Fruit fly (Drosophila melanogaster) whole organism, embryonic: Measurements from ENCODE around the gene CG13086.

Experiments
- Aef1 ChIP-seq: fragments of 200-800 bp; sonication (Bioruptor generic); IDR thresholded peaks from 3 replicates; pipeline ENCODE4 v1.3.6; 2022; ENCODE audit warnings: missing biosample characterization, missing genetic modification characterization
- Blimp-1 ChIP-seq: fragments of 200-800 bp; sonication (Bioruptor generic); optimal IDR thresholded peaks from 3 replicates; lab custom pipeline; 2018; ENCODE audit warnings: missing biosample characterization, missing genetic modification characterization, mild to moderate bottlenecking, moderate library complexity, missing genetic modification reagents
- CG10147 ChIP-seq: fragments of 200-800 bp; sonication (Bioruptor generic); optimal IDR thresholded peaks from 2 replicates; lab custom pipeline; 2019; ENCODE audit warnings: missing biosample characterization, mild to moderate bottlenecking, missing genetic modification characterization, moderate library complexity
- CG1024 ChIP-seq: fragments of 200-800 bp; sonication (Bioruptor generic); IDR thresholded peaks from 2 replicates; pipeline ENCODE4 v1.3.6; 2022; ENCODE audit warnings: missing biosample characterization, missing genetic modification characterization
- CG10274 ChIP-seq: fragments of 200-800 bp; sonication (Bioruptor generic); optimal IDR thresholded peaks from 3 replicates; lab custom pipeline; 2017; ENCODE audit warnings: missing biosample characterization, mild to moderate bottlenecking, missing genetic modification characterization
- CG10366 ChIP-seq: fragments of 200-800 bp; sonication (Bioruptor generic); IDR thresholded peaks from 2 replicates; pipeline ENCODE4 v1.3.6; 2022; ENCODE audit warnings: missing biosample characterization, missing genetic modification characterization
- CG10543 ChIP-seq: fragments of 200-800 bp; sonication (Bioruptor generic); optimal IDR thresholded peaks from 3 replicates; lab custom pipeline; 2017; ENCODE audit warnings: missing biosample characterization, mild to moderate bottlenecking, missing genetic modification characterization, moderate library complexity
- CG12942 ChIP-seq: fragments of 200-800 bp; sonication (Bioruptor generic); optimal IDR thresholded peaks from 3 replicates; lab custom pipeline; 2016; ENCODE audit warnings: missing biosample characterization, missing genetic modification characterization
- CG14441 ChIP-seq: fragments of 200-800 bp; sonication (Bioruptor generic); IDR thresholded peaks from 2 replicates; pipeline ENCODE4 v1.3.6; 2022; ENCODE audit warnings: missing biosample characterization, missing genetic modification characterization
- CG17186 ChIP-seq: fragments of 200-800 bp; sonication (Bioruptor generic); optimal IDR thresholded peaks from 3 replicates; lab custom pipeline; 2017; ENCODE audit warnings: missing biosample characterization, missing genetic modification reagents, missing genetic modification characterization
- CG17829 ChIP-seq: fragments of 200-800 bp; optimal IDR thresholded peaks from 2 replicates; lab custom pipeline; 2019; ENCODE audit warnings: missing biosample characterization, mild to moderate bottlenecking, missing genetic modification characterization, moderate library complexity
- CG18599 ChIP-seq: fragments of 200-800 bp; sonication (Bioruptor generic); optimal IDR thresholded peaks from 3 replicates; lab custom pipeline; 2017; ENCODE audit warnings: missing biosample characterization, missing genetic modification characterization, mild to moderate bottlenecking, moderate library complexity, missing genetic modification reagents
- CG30020 ChIP-seq: fragments of 200-800 bp; optimal IDR thresholded peaks from 2 replicates; lab custom pipeline; 2019; ENCODE audit warnings: missing biosample characterization, mild to moderate bottlenecking, missing genetic modification characterization, moderate library complexity
- CG31224 ChIP-seq: fragments of 200-800 bp; sonication (Bioruptor generic); IDR thresholded peaks from 2 replicates; pipeline ENCODE4 v1.3.6; 2022; ENCODE audit warnings: missing biosample characterization, missing genetic modification characterization
- CG31365 ChIP-seq: fragments of 200-800 bp; sonication (Bioruptor generic); optimal IDR thresholded peaks from 2 replicates; lab custom pipeline; 2018; ENCODE audit warnings: missing biosample characterization, mild to moderate bottlenecking, missing genetic modification characterization
- CG33557 ChIP-seq: fragments of 200-800 bp; sonication (Bioruptor generic); optimal IDR thresholded peaks from 2 replicates; lab custom pipeline; 2019; ENCODE audit warnings: missing biosample characterization, mild to moderate bottlenecking, missing genetic modification characterization, moderate library complexity
- CG34224 ChIP-seq: fragments of 200-800 bp; sonication (Bioruptor generic); IDR thresholded peaks from 3 replicates; pipeline ENCODE4 v1.3.6; 2022; ENCODE audit warnings: missing biosample characterization, missing genetic modification characterization; ENCODE audit not compliant: partially characterized antibody
- CG5953 ChIP-seq: fragments of 200-800 bp; sonication (Bioruptor generic); IDR thresholded peaks from 2 replicates; pipeline ENCODE4 v1.3.6; 2022; ENCODE audit warnings: missing biosample characterization, missing genetic modification characterization
- CG6689 ChIP-seq: fragments of 200-800 bp; sonication (Bioruptor generic); IDR thresholded peaks from 2 replicates; pipeline ENCODE4 v1.3.6; 2022; ENCODE audit warnings: missing biosample characterization, missing genetic modification characterization
- CG7372 ChIP-seq: fragments of 200-800 bp; sonication (Bioruptor generic); IDR thresholded peaks from 2 replicates; pipeline ENCODE4 v1.3.6; 2022; ENCODE audit warnings: missing biosample characterization, missing genetic modification characterization
- CG9727 ChIP-seq: fragments of 200-800 bp; sonication (Bioruptor generic); optimal IDR thresholded peaks from 3 replicates; lab custom pipeline; 2017; ENCODE audit warnings: missing biosample characterization, mild to moderate bottlenecking, missing genetic modification characterization
- Doc3 ChIP-seq: fragments of 200-800 bp; sonication (Bioruptor generic); IDR thresholded peaks from 3 replicates; pipeline ENCODE4 v1.3.6; 2022; ENCODE audit warnings: missing biosample characterization, missing genetic modification characterization; ENCODE audit not compliant: partially characterized antibody
- E2f2 ChIP-seq: fragments of 200-800 bp; sonication (Bioruptor generic); IDR thresholded peaks from 2 replicates; pipeline ENCODE4 v1.3.6; 2022; ENCODE audit warnings: missing biosample characterization, missing genetic modification characterization
- Elba2 ChIP-seq: fragments of 200-800 bp; sonication (Bioruptor generic); optimal IDR thresholded peaks from 3 replicates; lab custom pipeline; 2016; ENCODE audit warnings: missing biosample characterization, missing genetic modification characterization
- Fer2 ChIP-seq: fragments of 200-800 bp; sonication (Bioruptor generic); optimal IDR thresholded peaks from 2 replicates; lab custom pipeline; 2018; ENCODE audit warnings: missing biosample characterization, mild to moderate bottlenecking, missing genetic modification characterization, moderate library complexity
- Fer3 ChIP-seq: fragments of 200-800 bp; sonication (Bioruptor generic); optimal IDR thresholded peaks from 2 replicates; lab custom pipeline; 2018; ENCODE audit warnings: missing biosample characterization, mild to moderate bottlenecking, missing genetic modification characterization, moderate library complexity
- Hsf ChIP-seq: fragments of 200-800 bp; sonication (Bioruptor generic); optimal IDR thresholded peaks from 3 replicates; lab custom pipeline; 2016; ENCODE audit warnings: missing biosample characterization, missing genetic modification characterization
- Max ChIP-seq: fragments of 200-800 bp; sonication (Bioruptor generic); optimal IDR thresholded peaks from 2 replicates; lab custom pipeline; 2016; ENCODE audit warnings: missing biosample characterization, mild to moderate bottlenecking, missing genetic modification characterization
- Myb ChIP-seq: fragments of 200-800 bp; sonication (Bioruptor generic); optimal IDR thresholded peaks from 2 replicates; lab custom pipeline; 2016; ENCODE audit warnings: missing biosample characterization, missing genetic modification characterization
- NfI ChIP-seq: fragments of 200-800 bp; sonication (Bioruptor generic); optimal IDR thresholded peaks from 3 replicates; lab custom pipeline; 2018; ENCODE audit warnings: missing biosample characterization, mild to moderate bottlenecking, missing genetic modification characterization, moderate library complexity
- Oaz ChIP-seq: fragments of 200-800 bp; sonication (Bioruptor generic); IDR thresholded peaks from 2 replicates; pipeline ENCODE4 v1.3.6; 2022; ENCODE audit warnings: missing biosample characterization, missing genetic modification characterization
- Ravus ChIP-seq: fragments of 200-800 bp; sonication (Bioruptor generic); IDR thresholded peaks from 2 replicates; pipeline ENCODE4 v1.3.6; 2022; ENCODE audit warnings: missing biosample characterization, missing genetic modification characterization
- Side ChIP-seq: fragments of 200-800 bp; sonication (Bioruptor generic); optimal IDR thresholded peaks from 2 replicates; lab custom pipeline; 2016; ENCODE audit warnings: missing biosample characterization, missing genetic modification characterization
- Six4 ChIP-seq: fragments of 200-800 bp; sonication (Bioruptor generic); optimal IDR thresholded peaks from 2 replicates; lab custom pipeline; 2016; ENCODE audit warnings: missing biosample characterization, missing genetic modification characterization
- Sox100B ChIP-seq: fragments of 200-800 bp; sonication (Bioruptor generic); optimal IDR thresholded peaks from 3 replicates; lab custom pipeline; 2018; ENCODE audit warnings: missing biosample characterization, mild to moderate bottlenecking, missing genetic modification characterization
- Ssrp ChIP-seq: fragments of 200-800 bp; sonication (Bioruptor generic); optimal IDR thresholded peaks from 2 replicates; lab custom pipeline; 2018; ENCODE audit warnings: missing biosample characterization, mild to moderate bottlenecking, missing genetic modification characterization, moderate library complexity
- Vsx1 ChIP-seq: fragments of 200-800 bp; sonication (Bioruptor generic); optimal IDR thresholded peaks from 2 replicates; lab custom pipeline; 2017; ENCODE audit warnings: missing biosample characterization, mild to moderate bottlenecking, missing genetic modification characterization, missing genetic modification reagents
- bcd ChIP-seq: fragments of 200-800 bp; sonication (Bioruptor generic); optimal IDR thresholded peaks from 2 replicates; lab custom pipeline; 2017; ENCODE audit warnings: missing biosample characterization, mild to moderate bottlenecking, missing genetic modification characterization
- bsh ChIP-seq, 2 experiments: fragments of 200-800 bp; sonication (Bioruptor generic); optimal IDR thresholded peaks; 2 replicates each; lab custom pipeline; 2017 to 2018; ENCODE audit warnings: mild to moderate bottlenecking in 2 of 2, missing biosample characterization in 2 of 2, missing genetic modification characterization in 2 of 2, moderate library complexity in 1 of 2
- fd96Cb ChIP-seq: fragments of 200-800 bp; sonication (Bioruptor generic); optimal IDR thresholded peaks from 2 replicates; lab custom pipeline; 2018; ENCODE audit warnings: missing biosample characterization, mild to moderate bottlenecking, missing genetic modification characterization, moderate library complexity
- gce ChIP-seq: fragments of 200-800 bp; sonication (Bioruptor generic); IDR thresholded peaks from 3 replicates; pipeline ENCODE4 v1.3.6; 2022; ENCODE audit warnings: missing biosample characterization, missing genetic modification characterization
- grau ChIP-seq: fragments of 200-800 bp; optimal IDR thresholded peaks from 3 replicates; lab custom pipeline; 2019; ENCODE audit warnings: missing biosample characterization, mild to moderate bottlenecking, missing genetic modification characterization, moderate library complexity
- gt ChIP-seq: fragments of 200-800 bp; sonication (Bioruptor generic); IDR thresholded peaks from 2 replicates; pipeline ENCODE4 v1.3.6; 2022; ENCODE audit warnings: missing biosample characterization, missing genetic modification characterization
- lmd ChIP-seq: fragments of 200-800 bp; sonication (Bioruptor generic); IDR thresholded peaks from 2 replicates; pipeline ENCODE4 v1.3.6; 2022; ENCODE audit warnings: missing biosample characterization, missing genetic modification characterization
- luna ChIP-seq: fragments of 200-800 bp; sonication (Bioruptor generic); optimal IDR thresholded peaks from 2 replicates; lab custom pipeline; 2016; ENCODE audit warnings: missing biosample characterization, missing genetic modification characterization
- rib ChIP-seq: fragments of 200-800 bp; sonication (Bioruptor generic); IDR thresholded peaks from 2 replicates; pipeline ENCODE4 v1.3.6; 2022; ENCODE audit warnings: missing biosample characterization, missing genetic modification characterization
- salm ChIP-seq: fragments of 200-800 bp; sonication (Bioruptor generic); optimal IDR thresholded peaks from 2 replicates; lab custom pipeline; 2018; ENCODE audit warnings: missing biosample characterization, mild to moderate bottlenecking, missing genetic modification characterization
- sc ChIP-seq, 3 experiments: fragments of >200 bp in 2 of 3; fragments of 200-800 bp in 1 of 3; sonication (Bioruptor generic) in 1 of 3; optimal IDR thresholded peaks; 2 replicates in 2 of 3; 3 replicates in 1 of 3; lab custom pipeline; 2017; ENCODE audit warnings: mild to moderate bottlenecking in 1 of 3, missing biosample characterization in 1 of 3, missing genetic modification characterization in 1 of 3, missing genetic modification reagents in 1 of 3
- schlank ChIP-seq: fragments of 200-800 bp; sonication (Bioruptor generic); optimal IDR thresholded peaks from 2 replicates; lab custom pipeline; 2018; ENCODE audit warnings: missing biosample characterization, mild to moderate bottlenecking, missing genetic modification characterization
- wek ChIP-seq: fragments of 200-800 bp; sonication (Bioruptor generic); optimal IDR thresholded peaks from 3 replicates; lab custom pipeline; 2018; ENCODE audit warnings: missing biosample characterization, mild to moderate bottlenecking, missing genetic modification characterization, moderate library complexity

CG13086 gene

DNA sequence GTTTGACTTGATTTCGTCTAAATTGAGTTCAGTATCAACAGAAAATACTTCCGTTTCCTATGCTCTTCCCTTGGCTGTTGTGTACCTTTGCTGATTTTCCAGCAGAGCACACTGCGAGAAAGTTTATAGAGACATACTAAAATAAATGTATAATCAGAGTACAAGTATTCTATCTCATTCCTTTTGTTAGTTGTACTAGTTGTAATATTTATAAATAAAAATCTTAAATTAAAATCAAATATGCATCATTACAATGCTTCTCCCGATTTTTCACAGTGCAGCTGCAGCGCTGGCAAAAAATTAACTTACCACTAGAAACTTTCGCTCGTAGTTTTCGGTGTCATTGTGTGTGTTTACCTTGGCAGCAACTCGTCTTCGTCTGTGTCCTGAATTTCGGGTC, 29.1 kb upstream of the CG13086 start (continued):
- peak; percentile 49 for TF ChIP-seq Fer3 (tag; lab: Kevin White, UChicago)
- peak; percentile 31; the same call in 1 of the 2 replicates for TF ChIP-seq CG10366 (GFP tag; lab: Robert Waterston, UW)
- peak; percentile 76 for TF ChIP-seq CG6689 (GFP tag; lab: Robert Waterston, UW)
- peak; percentile 43 for TF ChIP-seq Max (GFP tag; lab: Kevin White, UChicago)
- peak; percentile 59 for TF ChIP-seq lmd (GFP tag; lab: Robert Waterston, UW)
- TF ChIP-seq bsh (GFP tag; optimal IDR thresholded peaks at IDR 0.05; lab: Kevin White, UChicago): peak in 1 of 2 experiments; percentile 60
- TF ChIP-seq CG34224 (GFP tag; lab: Robert Waterston, UW): no peak
- TF ChIP-seq Fer2: no peak
- TF ChIP-seq E2f2 (GFP tag; lab: Robert Waterston, UW): peak; percentile 38; the same call in 1 of the 2 replicates
- peak; percentile 34 for TF ChIP-seq CG12942 (GFP tag; lab: Kevin White, UChicago)
- no peak for TF ChIP-seq CG10274
- TF ChIP-seq rib (GFP tag; lab: Robert Waterston, UW): no peak
- TF ChIP-seq CG10147 (GFP tag; lab: Kevin White, UChicago): no peak
- TF ChIP-seq CG31365: no peak
- peak; percentile 4 for TF ChIP-seq CG33557 (GFP tag; lab: Kevin White, UChicago)
- peak; percentile 38; the same call in 2 of the 3 replicates for TF ChIP-seq Aef1 (GFP tag; lab: Robert Waterston, UW)
- TF ChIP-seq grau (tag; lab: Kevin White, UChicago): peak; percentile 67
- peak; percentile 52 for TF ChIP-seq Sox100B (GFP tag; lab: Kevin White, UChicago)
- peak; percentile 85 for TF ChIP-seq CG18599 (GFP tag; lab: Kevin White, UChicago)
- TF ChIP-seq Elba2: peak; percentile 39
- no peak for TF ChIP-seq schlank (tag; lab: Kevin White, UChicago)
- no peak for TF ChIP-seq gce (GFP tag; lab: Robert Waterston, UW)
- TF ChIP-seq CG7372 (GFP tag; lab: Robert Waterston, UW): no peak
- TF ChIP-seq Oaz (GFP tag; lab: Robert Waterston, UW): no peak
- TF ChIP-seq CG5953 (GFP tag; lab: Robert Waterston, UW): no peak
- TF ChIP-seq Doc3 (GFP tag; lab: Robert Waterston, UW): no peak
- TF ChIP-seq CG14441 (GFP tag; lab: Robert Waterston, UW): peak; percentile 47
- peak; percentile 30 for TF ChIP-seq bcd
- TF ChIP-seq CG17186 (GFP tag; lab: Kevin White, UChicago): no peak
- TF ChIP-seq Side (GFP tag; lab: Kevin White, UChicago): no peak
- TF ChIP-seq Blimp-1 (GFP tag; lab: Kevin White, UChicago): peak; percentile 59
- TF ChIP-seq Six4 (GFP tag; lab: Kevin White, UChicago): peak; percentile 54
- no peak for TF ChIP-seq sc (optimal IDR thresholded peaks at IDR 0.05; lab: Kevin White, UChicago)
- peak; percentile 45 for TF ChIP-seq sc (GFP tag; optimal IDR thresholded peaks at IDR 0.05; lab: Kevin White, UChicago)
- TF ChIP-seq Ssrp (tag; lab: Kevin White, UChicago): peak; percentile 57
- no peak for TF ChIP-seq wek
- no peak for TF ChIP-seq CG30020
- TF ChIP-seq CG17829 (tag; lab: Kevin White, UChicago): peak; percentile 72
- no peak for TF ChIP-seq salm (tag; lab: Kevin White, UChicago)
- no peak for TF ChIP-seq CG31224
- peak; percentile 77 for TF ChIP-seq CG9727 (GFP tag; lab: Kevin White, UChicago)
- TF ChIP-seq Ravus: peak; percentile 43
- peak; percentile 62 for TF ChIP-seq fd96Cb (tag; lab: Kevin White, UChicago)
- peak; percentile 21 for TF ChIP-seq CG10543 (GFP tag; lab: Kevin White, UChicago)
- TF ChIP-seq Myb (GFP tag; lab: Kevin White, UChicago): no peak
- TF ChIP-seq CG1024 (GFP tag; lab: Robert Waterston, UW): peak; percentile 43; the same call in 1 of the 2 replicates
- TF ChIP-seq luna (GFP tag; lab: Kevin White, UChicago): no peak
- TF ChIP-seq gt (GFP tag; lab: Robert Waterston, UW): no peak
- TF ChIP-seq Hsf (GFP tag; lab: Kevin White, UChicago): peak; percentile 69
- no peak for TF ChIP-seq Vsx1 (GFP tag; lab: Kevin White, UChicago)
- peak; percentile 16 for TF ChIP-seq NfI
